Fruit fly (Drosophila melanogaster): ENCODE results near the gene CG46435.
A peak's percentile ranks its signal among the peaks of the same experiment; 100 is the strongest.

CG46435 gene

DNA sequence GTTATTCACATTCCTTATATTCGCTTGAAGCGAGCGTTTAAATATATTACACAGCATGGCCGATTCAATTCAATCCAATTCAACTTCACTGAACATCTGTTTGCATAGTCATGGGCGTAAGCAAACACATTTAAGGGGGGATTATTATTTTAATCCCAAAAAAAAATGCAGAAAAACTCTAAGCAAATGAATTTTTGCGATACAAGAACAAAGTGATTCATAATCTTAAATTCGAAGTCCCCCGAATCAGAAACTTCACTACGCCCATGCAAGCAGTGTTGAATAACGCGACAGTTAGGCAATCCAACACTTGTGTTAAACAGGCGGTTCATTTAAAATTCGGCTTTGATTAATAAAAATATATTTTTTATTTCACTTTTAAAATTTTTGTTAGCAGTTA, 45.5 kb downstream of the CG46435 start, which contains the start of gene CG14100 (continued):
- peak; percentile 100 for TF ChIP-seq CG3032 (tag; optimal IDR thresholded peaks at IDR 0.05)
- peak; percentile 100 for TF ChIP-seq CG6854 (GFP tag; optimal IDR thresholded peaks at IDR 0.05)
- TF ChIP-seq Ets21C (GFP tag; optimal IDR thresholded peaks at IDR 0.05): peak; percentile 100
- peak; percentile 100 for TF ChIP-seq pdm3 (GFP tag; optimal IDR thresholded peaks at IDR 0.05)
- peak; percentile 100 for TF ChIP-seq CG10631 (GFP tag; optimal IDR thresholded peaks at IDR 0.05)
- peak; percentile 100 for TF ChIP-seq CG1621 (tag; optimal IDR thresholded peaks at IDR 0.05)
- peak; percentile 99 for TF ChIP-seq dsx (GFP tag; optimal IDR thresholded peaks at IDR 0.05; ENCODE audit: poor library complexity, severe bottlenecking)
- peak; percentile 100 for TF ChIP-seq lz (GFP tag; optimal IDR thresholded peaks at IDR 0.05)
- peak; percentile 100 for TF ChIP-seq CG6276 (GFP tag; optimal IDR thresholded peaks at IDR 0.05)
- peak; percentile 100 for TF ChIP-seq CG9139 (GFP tag; optimal IDR thresholded peaks at IDR 0.05)
- TF ChIP-seq CG6808 (GFP tag; optimal IDR thresholded peaks at IDR 0.05): peak; percentile 99
- peak; percentile 100 for TF ChIP-seq acj6 (GFP tag; optimal IDR thresholded peaks at IDR 0.05)
- peak; percentile 100 for TF ChIP-seq Met (GFP tag; optimal IDR thresholded peaks at IDR 0.05)
- TF ChIP-seq CG3919 (GFP tag; optimal IDR thresholded peaks at IDR 0.05): peak; percentile 100
- TF ChIP-seq svp (GFP tag): peak; percentile 100
- peak; percentile 100 for TF ChIP-seq eg (GFP tag; IDR thresholded peaks at IDR 0.05)

All from whole organism, prepupa.